Worm (Caenorhabditis elegans) whole organism, midembryonic: Measurements from ENCODE around the gene col-157.
A peak's percentile ranks its signal among the peaks of the same experiment; 100 is the strongest.

Source experiments
- T22C8.4 ChIP-seq: fragments of 200-800 bp; sonication (Bioruptor generic); IDR thresholded peaks from 2 replicates; pipeline ENCODE4 v1.3.6; 2022; ENCODE audit warnings: missing genetic modification characterization, missing compliant biosample characterization
- cog-1 ChIP-seq: sonication (generic microtip); optimal IDR thresholded peaks from 2 replicates; lab custom pipeline; 2016; ENCODE audit warnings: missing genetic modification characterization, missing compliant biosample characterization
- flt-1 ChIP-seq: fragments of 200-800 bp; sonication (Bioruptor generic); IDR thresholded peaks from 2 replicates; pipeline ENCODE4 v1.3.6; 2022; ENCODE audit warnings: missing genetic modification characterization, missing compliant biosample characterization
- klf-2 ChIP-seq: fragments of 200-800 bp; sonication (Bioruptor generic); conservative IDR thresholded peaks from 2 replicates; pipeline ENCODE4 v1.3.6; 2022; ENCODE audit warnings: missing genetic modification reagents, missing genetic modification characterization, missing compliant biosample characterization
- med-1 ChIP-seq: sonication (generic microtip); optimal IDR thresholded peaks from 2 replicates; lab custom pipeline; 2017; ENCODE audit warnings: missing genetic modification characterization, mild to moderate bottlenecking, missing compliant biosample characterization, antibody characterized with exemption, missing genetic modification reagents; ENCODE audit not compliant: insufficient read depth
- ref-1 ChIP-seq: fragments of 200-800 bp; sonication (Bioruptor generic); conservative IDR thresholded peaks from 2 replicates; pipeline ENCODE4 v1.3.6; 2022; ENCODE audit warnings: missing genetic modification reagents, missing genetic modification characterization, missing compliant biosample characterization
- tab-1 ChIP-seq: fragments of 200-800 bp; sonication (Bioruptor generic); IDR thresholded peaks from 2 replicates; pipeline ENCODE4 v1.3.6; 2022; ENCODE audit warnings: missing genetic modification characterization, missing compliant biosample characterization
- ztf-23 ChIP-seq: fragments of 200-800 bp; sonication (Bioruptor generic); IDR thresholded peaks from 2 replicates; pipeline ENCODE4 v1.3.6; 2022; ENCODE audit warnings: missing genetic modification reagents, missing genetic modification characterization, missing compliant biosample characterization
- ztf-29 ChIP-seq: fragments of 200-800 bp; sonication (Bioruptor generic); IDR thresholded peaks from 2 replicates; pipeline ENCODE4 v1.3.6; 2022; ENCODE audit warnings: missing genetic modification reagents, missing genetic modification characterization, missing compliant biosample characterization

Gene col-157

DNA sequence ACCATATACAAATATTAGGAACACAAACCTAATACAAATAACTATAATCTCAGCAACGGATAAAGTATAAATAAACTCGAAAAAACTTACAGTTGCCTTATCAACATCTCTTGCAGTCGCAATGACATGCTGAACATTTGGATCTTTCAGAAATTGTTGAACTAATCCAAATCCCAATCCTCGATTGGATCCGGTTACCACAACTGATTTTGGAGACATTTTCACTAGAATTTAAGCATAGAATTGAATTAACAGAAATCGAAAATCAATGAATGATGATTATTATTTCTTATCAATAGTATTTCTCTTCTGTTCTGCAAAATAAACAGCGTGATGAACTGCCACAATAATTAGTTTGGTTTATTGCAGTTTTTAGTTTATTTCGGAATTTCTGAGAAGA, 36.4 kb downstream of the col-157 start, which contains the start of the genes C55A6.11 and C55A6.7:
TSS of gene C55A6.11 (plus strand) at position 301 of the 400 bp plus-strand sequence.
TSS of gene C55A6.7 (minus strand) at position 316 of the 400 bp plus-strand sequence.
- TF ChIP-seq tab-1 (GFP tag; lab: Robert Waterston, UW) = no peak
- no peak for TF ChIP-seq ztf-29 (GFP tag; lab: Robert Waterston, UW)
- TF ChIP-seq ztf-23 (GFP tag; lab: Robert Waterston, UW) = no peak

DNA sequence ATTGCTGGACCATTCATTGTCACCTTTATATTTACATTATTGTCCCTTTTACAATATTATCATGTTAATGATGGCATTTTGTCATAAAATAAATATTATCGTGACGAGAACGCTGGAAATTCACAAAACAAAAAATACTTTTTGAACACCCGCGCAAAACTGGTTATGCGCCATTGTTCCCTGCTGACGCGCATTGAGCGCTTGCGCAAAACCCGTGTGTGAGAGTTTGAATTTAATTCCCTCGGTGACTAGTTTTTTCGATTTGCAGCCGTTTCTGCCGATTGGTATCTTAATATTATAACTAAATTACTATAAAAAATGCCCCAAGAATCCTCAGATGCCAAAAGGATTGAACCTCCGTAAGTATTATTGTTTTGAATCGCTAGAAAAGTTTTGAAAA, 37.6 kb downstream of the col-157 start, which contains the start of gene pafo-1:
TSS of gene pafo-1 (plus strand) at position 256 of the 400 bp plus-strand sequence.
- no peak; the same call in 1 of the 2 replicates for TF ChIP-seq T22C8.4 (GFP tag; lab: Robert Waterston, UW)
- peak; percentile 27 for TF ChIP-seq med-1 (GFP tag; lab: Kevin White, UChicago)
- TF ChIP-seq ztf-29 (GFP tag; lab: Robert Waterston, UW) = no peak
- peak; percentile 78 for TF ChIP-seq ztf-23 (GFP tag; lab: Robert Waterston, UW)
- no peak for TF ChIP-seq klf-2 (GFP tag; lab: Robert Waterston, UW)
- TF ChIP-seq ref-1 = no peak
- peak; percentile 30; the same call in 1 of the 2 replicates for TF ChIP-seq tab-1 (GFP tag; lab: Robert Waterston, UW)
- TF ChIP-seq cog-1 (tag; lab: Kevin White, UChicago) = peak; percentile 52
- TF ChIP-seq flt-1 (GFP tag; lab: Robert Waterston, UW) = peak; percentile 67; the same call in 1 of the 2 replicates

DNA sequence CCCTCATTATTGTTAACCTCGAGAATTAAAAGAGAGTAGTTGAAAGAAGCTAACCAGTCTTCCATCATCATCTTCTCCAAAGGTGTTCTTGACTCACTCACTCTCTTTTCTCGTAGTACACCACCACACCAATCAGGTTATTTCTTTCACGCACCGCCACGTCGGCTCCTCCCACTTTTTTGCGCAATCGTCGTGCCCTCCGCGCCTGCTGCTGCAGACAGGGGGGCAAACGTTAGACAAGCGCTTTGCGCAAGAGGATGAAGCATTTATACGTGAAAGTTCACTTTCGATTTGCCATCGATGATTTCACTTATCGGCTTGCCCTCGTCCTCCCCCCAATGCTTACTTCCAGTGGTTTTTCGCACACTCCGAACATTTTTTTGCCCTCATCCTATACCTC, 41.5 kb downstream of the col-157 start:
- TF ChIP-seq ztf-29 (GFP tag; lab: Robert Waterston, UW) (no peak), ztf-23 (GFP tag; lab: Robert Waterston, UW) (no peak), cog-1 (tag; lab: Kevin White, UChicago) (no peak), klf-2 (GFP tag; lab: Robert Waterston, UW) (no peak), T22C8.4 (GFP tag; lab: Robert Waterston, UW) (no peak), tab-1 (GFP tag; lab: Robert Waterston, UW) (no peak)

DNA sequence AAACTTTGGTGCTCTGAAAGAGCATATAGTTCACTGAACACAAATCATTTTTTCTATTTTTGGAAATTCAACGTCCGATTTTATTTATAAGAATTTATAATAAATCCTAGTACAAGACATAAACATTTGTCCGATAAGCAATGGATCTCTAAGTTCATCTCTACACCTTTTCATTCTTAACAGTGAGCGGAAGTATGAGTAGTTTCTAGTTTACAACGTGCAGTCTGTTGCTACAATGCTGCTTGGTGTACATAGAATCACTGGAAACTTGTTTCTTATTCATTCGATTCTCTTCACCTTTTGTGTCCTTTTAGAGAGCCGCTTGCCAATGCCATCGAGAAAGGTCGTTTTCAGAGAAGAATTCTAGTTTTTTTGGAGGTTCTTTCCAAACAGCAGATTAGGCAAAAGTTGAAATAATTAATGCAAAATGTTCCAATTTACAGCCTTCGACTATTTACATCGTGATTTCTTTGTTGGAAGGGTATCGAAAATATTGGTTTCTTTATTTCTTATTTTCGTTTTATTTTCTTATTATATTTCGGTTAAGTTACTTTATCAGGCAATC, 43.2 kb downstream of the col-157 start:
- TF ChIP-seq klf-2 (GFP tag; lab: Robert Waterston, UW) (no peak), ztf-29 (GFP tag; lab: Robert Waterston, UW) (no peak), T22C8.4 (GFP tag; lab: Robert Waterston, UW) (no peak), ztf-23 (GFP tag; lab: Robert Waterston, UW) (no peak), cog-1 (tag; lab: Kevin White, UChicago) (no peak), tab-1 (GFP tag; lab: Robert Waterston, UW) (no peak), flt-1 (GFP tag; lab: Robert Waterston, UW) (no peak), med-1 (GFP tag; lab: Kevin White, UChicago) (no peak), ref-1 (no peak)

DNA sequence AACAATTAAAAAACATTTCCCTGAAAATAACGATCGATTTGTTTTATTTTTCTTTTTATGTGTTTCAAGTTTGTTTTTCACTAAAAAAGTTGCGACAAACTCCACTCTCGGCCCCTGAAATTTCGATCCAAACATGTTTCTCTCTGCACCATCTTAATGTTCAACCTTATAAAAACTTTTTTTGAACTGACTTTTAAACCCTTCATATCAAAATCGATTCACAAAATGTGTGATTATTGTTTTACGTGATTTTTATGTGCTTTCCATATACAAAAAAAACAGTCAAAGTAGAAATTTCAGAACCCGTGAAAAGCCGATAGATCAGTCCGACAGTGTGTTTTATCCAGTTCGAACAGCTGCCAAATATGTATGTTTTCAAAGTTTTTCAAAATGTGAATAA, 43.7 kb downstream of the col-157 start, which contains the start of gene ccch-1:
TSS of gene ccch-1 (plus strand) at position 301 of the 400 bp plus-strand sequence.
- TF ChIP-seq tab-1 (GFP tag; lab: Robert Waterston, UW) = no peak
- no peak for TF ChIP-seq ztf-23 (GFP tag; lab: Robert Waterston, UW)
- TF ChIP-seq T22C8.4 (GFP tag; lab: Robert Waterston, UW) = no peak
- no peak for TF ChIP-seq med-1 (GFP tag; lab: Kevin White, UChicago)
- TF ChIP-seq flt-1 (GFP tag; lab: Robert Waterston, UW) = no peak
- TF ChIP-seq ztf-29 (GFP tag; lab: Robert Waterston, UW) = no peak
- no peak for TF ChIP-seq cog-1 (tag; lab: Kevin White, UChicago)
- TF ChIP-seq klf-2 (GFP tag; lab: Robert Waterston, UW) = no peak
- no peak for TF ChIP-seq ref-1

DNA sequence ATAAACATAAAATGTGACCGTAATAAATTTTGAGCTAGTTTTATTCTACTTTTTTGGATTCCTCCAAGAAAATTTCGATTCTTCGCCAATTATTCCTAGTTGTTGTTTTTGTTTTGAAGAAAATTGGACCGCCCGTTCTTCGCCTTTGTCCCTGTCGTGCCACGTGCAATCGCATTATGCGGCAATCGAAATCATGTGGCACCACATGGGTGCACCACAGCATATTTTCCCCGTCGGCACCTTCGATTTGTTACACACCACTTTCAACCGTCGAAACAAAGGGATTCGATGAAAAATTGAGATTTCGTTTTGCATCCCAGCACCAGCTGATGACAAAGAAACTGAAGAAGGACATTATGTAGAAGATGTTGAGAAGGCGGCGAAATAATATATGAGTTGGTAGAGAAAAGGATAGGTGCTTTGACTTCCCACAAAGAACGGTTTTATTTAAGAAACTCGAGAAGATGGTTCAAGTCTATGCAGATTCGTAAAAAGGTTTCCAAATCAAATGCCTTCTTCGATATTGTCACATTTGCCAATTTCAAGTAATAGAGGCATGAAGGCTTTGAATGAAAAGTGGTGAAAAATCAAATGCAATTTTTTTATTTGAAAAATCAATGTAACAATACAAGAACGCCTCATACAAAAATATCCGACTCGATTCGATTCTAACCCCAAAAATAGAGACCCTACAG, 44.9 kb downstream of the col-157 start:
- TF ChIP-seq med-1 (GFP tag; lab: Kevin White, UChicago) = no peak
- no peak for TF ChIP-seq klf-2 (GFP tag; lab: Robert Waterston, UW)
- no peak for TF ChIP-seq T22C8.4 (GFP tag; lab: Robert Waterston, UW)
- TF ChIP-seq ztf-29 (GFP tag; lab: Robert Waterston, UW) = no peak
- TF ChIP-seq flt-1 (GFP tag; lab: Robert Waterston, UW) = no peak
- no peak for TF ChIP-seq ztf-23 (GFP tag; lab: Robert Waterston, UW)
- TF ChIP-seq ref-1 = no peak
- no peak for TF ChIP-seq tab-1 (GFP tag; lab: Robert Waterston, UW)
- TF ChIP-seq cog-1 (tag; lab: Kevin White, UChicago) = no peak

DNA sequence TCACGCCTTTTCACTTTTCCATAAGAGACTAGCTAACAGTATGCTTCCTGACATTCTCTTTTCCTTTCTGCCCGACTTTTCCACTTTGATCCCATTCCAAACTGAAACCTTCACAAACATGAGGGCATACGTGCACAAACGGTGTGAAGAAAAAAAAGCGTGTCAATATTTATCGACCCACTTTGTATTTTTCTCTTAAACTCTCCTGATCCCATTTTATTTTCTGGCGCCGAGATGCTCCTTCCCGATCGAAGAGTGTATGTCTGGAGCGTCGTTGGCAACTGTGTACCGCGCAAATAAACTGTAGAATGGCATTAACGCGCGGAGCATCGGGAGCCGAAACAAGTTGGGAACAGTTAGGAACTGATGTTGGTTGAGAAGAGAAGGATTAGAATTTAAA, 45.7 kb downstream of the col-157 start:
- TF ChIP-seq T22C8.4 (GFP tag; lab: Robert Waterston, UW) = no peak
- TF ChIP-seq tab-1 (GFP tag; lab: Robert Waterston, UW) = no peak
- TF ChIP-seq ztf-23 (GFP tag; lab: Robert Waterston, UW) = no peak
- TF ChIP-seq ztf-29 (GFP tag; lab: Robert Waterston, UW) = no peak
- TF ChIP-seq cog-1 (tag; lab: Kevin White, UChicago) = no peak
- TF ChIP-seq ref-1 = no peak
- no peak for TF ChIP-seq med-1 (GFP tag; lab: Kevin White, UChicago)
- no peak for TF ChIP-seq flt-1 (GFP tag; lab: Robert Waterston, UW)
- no peak for TF ChIP-seq klf-2 (GFP tag; lab: Robert Waterston, UW)

DNA sequence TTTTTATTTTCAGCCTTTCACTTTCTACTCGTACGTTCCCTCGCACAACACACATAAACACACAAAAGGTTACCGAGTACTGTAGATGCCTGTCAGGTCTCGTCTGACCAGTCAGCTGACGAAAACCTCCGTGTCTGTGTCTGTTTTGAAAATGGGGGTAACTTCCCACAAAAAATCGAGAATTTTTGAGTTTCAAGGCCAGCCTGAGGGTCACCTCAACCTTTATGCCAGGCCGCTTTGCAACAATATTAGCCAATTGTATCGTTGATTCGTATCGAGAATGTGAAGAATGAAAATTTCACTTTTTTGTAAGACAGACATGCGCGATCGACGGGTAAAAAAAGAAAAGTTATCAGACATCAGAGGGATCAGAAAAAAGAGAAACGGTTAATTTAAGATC, 47.3 kb downstream of the col-157 start:
- TF ChIP-seq cog-1 (tag; lab: Kevin White, UChicago) (no peak), ztf-29 (GFP tag; lab: Robert Waterston, UW) (no peak), flt-1 (GFP tag; lab: Robert Waterston, UW) (no peak), med-1 (GFP tag; lab: Kevin White, UChicago) (no peak), tab-1 (GFP tag; lab: Robert Waterston, UW) (no peak), klf-2 (GFP tag; lab: Robert Waterston, UW) (no peak), ref-1 (no peak), ztf-23 (GFP tag; lab: Robert Waterston, UW) (no peak), T22C8.4 (GFP tag; lab: Robert Waterston, UW) (no peak)
